Fruit fly (Drosophila melanogaster) S2 (cell line): ENCODE measurements around the gene CG32588.

Experiments used
- CG8478 ChIP-seq: fragments of >200 bp; optimal IDR thresholded peaks from 2 replicates; lab custom pipeline; 2018
- CTCF ChIP-seq, 2 experiments: fragments of >200 bp; optimal IDR thresholded peaks; 2 replicates each; lab custom pipeline; 2018

CG32588 gene

dm6 chrX:15157230-15157629 lies 49.2 kb downstream of the CG32588 start:
- TF ChIP-seq CG8478 (lab: Kevin White, UChicago) (no peak), CTCF (optimal IDR thresholded peaks at IDR 0.05; lab: Kevin White, UChicago) (no peak)

- no peak for TF ChIP-seq CTCF (optimal IDR thresholded peaks at IDR 0.05; lab: Kevin White, UChicago)
- TF ChIP-seq CG8478 (lab: Kevin White, UChicago): no peak
Observed at dm6 chrX:15156286-15156685, 50.1 kb downstream of the CG32588 start.
